Worm (Caenorhabditis elegans) whole organism, L3 larva: Measurements from ENCODE around the gene polk-1.

Experiments used
- aly-2 ChIP-seq: fragments of 150-350 bp; optimal IDR thresholded peaks from 2 replicates; lab custom pipeline; 2014; ENCODE audit warnings: missing biosample characterization, missing genetic modification characterization
- elt-1 ChIP-seq: fragments of 150-350 bp; optimal IDR thresholded peaks from 2 replicates; lab custom pipeline; 2014; ENCODE audit warnings: missing biosample characterization, missing genetic modification characterization
- fos-1 ChIP-seq: fragments of 150-350 bp; optimal IDR thresholded peaks from 2 replicates; lab custom pipeline; 2014; ENCODE audit warnings: missing biosample characterization, missing genetic modification characterization
- jun-1 ChIP-seq: fragments of 150-350 bp; optimal IDR thresholded peaks from 2 replicates; lab custom pipeline; 2014; ENCODE audit warnings: missing biosample characterization, missing genetic modification reagents, missing genetic modification characterization
- mml-1 ChIP-seq: fragments of 150-350 bp; sonication (generic microtip); optimal IDR thresholded peaks from 3 replicates; lab custom pipeline; 2014; ENCODE audit warnings: missing biosample characterization, missing genetic modification characterization
- nfya-1 ChIP-seq: sonication (generic microtip); optimal IDR thresholded peaks from 2 replicates; lab custom pipeline; 2017; ENCODE audit warnings: missing genetic modification characterization, mild to moderate bottlenecking, missing compliant biosample characterization, antibody characterized with exemption, moderate library complexity; ENCODE audit not compliant: insufficient read depth
- nhr-23 ChIP-seq: fragments of 150-350 bp; optimal IDR thresholded peaks from 2 replicates; lab custom pipeline; 2014; ENCODE audit warnings: missing biosample characterization, missing genetic modification reagents, missing genetic modification characterization
- nhr-25 ChIP-seq: sonication (generic microtip); optimal IDR thresholded peaks from 2 replicates; lab custom pipeline; 2017; ENCODE audit warnings: missing biosample characterization, missing genetic modification characterization
- nhr-77 ChIP-seq: fragments of 150-350 bp; optimal IDR thresholded peaks from 2 replicates; lab custom pipeline; 2014; ENCODE audit warnings: missing biosample characterization, missing genetic modification characterization
- unc-62 ChIP-seq: fragments of 150-350 bp; sonication (generic microtip); optimal IDR thresholded peaks from 4 replicates; lab custom pipeline; 2014; ENCODE audit warnings: missing biosample characterization, missing genetic modification reagents, missing genetic modification characterization
- zag-1 ChIP-seq: fragments of 150-350 bp; optimal IDR thresholded peaks from 2 replicates; lab custom pipeline; 2014; ENCODE audit warnings: missing biosample characterization, missing genetic modification characterization

Gene polk-1

DNA sequence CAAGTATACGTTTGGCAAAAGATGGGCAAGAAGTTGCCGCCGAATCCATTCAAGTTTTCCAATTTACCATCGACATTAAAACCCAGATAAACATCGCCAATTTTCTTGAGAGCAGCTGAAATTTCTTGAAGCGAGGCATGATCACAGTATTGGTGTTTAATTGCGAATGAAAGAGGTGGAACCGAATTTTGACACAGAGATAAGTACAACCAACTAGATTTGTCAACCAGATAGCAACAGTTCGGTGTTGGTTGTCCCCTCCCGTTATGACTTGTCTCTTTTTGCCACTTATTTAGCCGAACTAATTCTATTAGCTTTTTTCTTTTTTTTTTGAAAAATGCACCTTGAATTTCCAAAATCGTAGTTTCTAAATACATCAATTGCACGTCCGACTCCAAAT lies 50.0 kb downstream of the polk-1 start:
- no peak for TF ChIP-seq nfya-1 (tag; lab: Kevin White, UChicago)
- no peak for TF ChIP-seq aly-2 (tag; lab: Kevin White, UChicago)
- TF ChIP-seq nhr-25 (tag; lab: Kevin White, UChicago), result peak; percentile 10
- no peak for TF ChIP-seq nhr-77
- TF ChIP-seq elt-1 (tag; lab: Kevin White, UChicago), result peak; percentile 80
- no peak for TF ChIP-seq fos-1

- TF ChIP-seq nhr-23 (tag; lab: Kevin White, UChicago) (peak; percentile 7), nhr-25 (tag; lab: Kevin White, UChicago) (peak; percentile 64), elt-1 (tag; lab: Kevin White, UChicago) (peak; percentile 97), mml-1 (no peak), jun-1 (tag; lab: Kevin White, UChicago) (no peak), zag-1 (tag; lab: Kevin White, UChicago) (no peak), unc-62 (no peak)
Observed at ce11 chrIII:8577534-8577933, 50.9 kb downstream of the polk-1 start.
